Fruit fly (Drosophila melanogaster): ENCODE measurements around the gene CG43740.

Gene CG43740

DNA sequence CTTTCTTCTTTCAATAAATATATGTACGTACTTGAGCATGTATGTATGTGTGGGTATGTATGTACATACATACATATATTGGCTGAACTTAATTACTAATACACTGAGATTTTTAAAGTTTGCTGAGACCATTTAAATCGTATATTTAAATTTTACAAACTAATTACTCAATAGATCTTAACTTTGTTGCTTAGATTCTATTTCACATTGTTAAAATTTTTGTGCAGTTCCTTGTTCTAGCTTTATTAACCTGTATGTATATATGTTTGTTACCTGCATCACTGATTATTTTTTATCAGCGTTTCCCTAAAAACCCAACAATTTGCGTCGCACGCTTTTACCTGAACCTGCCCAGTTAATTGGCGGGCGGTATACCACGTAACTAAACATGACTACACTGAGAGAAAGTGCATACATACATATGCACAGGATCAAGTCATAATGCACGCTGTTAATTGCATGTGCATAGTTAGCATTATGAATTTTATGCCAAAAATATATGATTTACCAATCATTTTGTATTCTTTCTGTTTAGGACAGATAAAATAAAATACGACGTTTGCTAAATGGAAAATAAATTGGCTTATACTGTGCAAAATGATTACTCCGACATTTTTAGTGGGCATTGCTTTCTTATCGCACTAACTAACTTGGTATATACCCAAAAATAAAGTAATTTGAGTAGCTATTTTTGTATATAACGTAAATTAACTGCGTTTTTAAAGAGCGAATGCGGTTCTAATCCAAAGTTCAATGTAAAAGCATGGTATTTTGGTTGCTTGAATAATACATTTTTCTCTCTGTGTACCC is 29.3 kb downstream of the CG43740 start (continued):
- peak; percentile 32 for TF ChIP-seq Meics (GFP tag; optimal IDR thresholded peaks at IDR 0.05)
- peak; percentile 77 for TF ChIP-seq CG17361 (GFP tag; IDR thresholded peaks at IDR 0.05)
- TF ChIP-seq CG13894 (tag; optimal IDR thresholded peaks at IDR 0.05): no peak
- no peak for TF ChIP-seq CG18476 (GFP tag; optimal IDR thresholded peaks at IDR 0.05)
- peak; percentile 6 for TF ChIP-seq Mad (GFP tag; optimal IDR thresholded peaks at IDR 0.05)
- peak; percentile 33; the same call in 1 of the 3 replicates for TF ChIP-seq CG34422 (GFP tag; IDR thresholded peaks at IDR 0.05)
- peak; percentile 20 for TF ChIP-seq CG11398 (GFP tag; optimal IDR thresholded peaks at IDR 0.05)
- TF ChIP-seq CG34224 (GFP tag; IDR thresholded peaks at IDR 0.05; ENCODE audit: partially characterized antibody): no peak
- TF ChIP-seq CG16813 (GFP tag; IDR thresholded peaks at IDR 0.05; ENCODE audit: partially characterized antibody): no peak
- TF ChIP-seq NfI (GFP tag; optimal IDR thresholded peaks at IDR 0.05): no peak
- TF ChIP-seq CG13123 (GFP tag; optimal IDR thresholded peaks at IDR 0.05): no peak
- TF ChIP-seq D (optimal IDR thresholded peaks at IDR 0.05): no peak
- peak; percentile 27 for TF ChIP-seq D (GFP tag; optimal IDR thresholded peaks at IDR 0.05)
- TF ChIP-seq gfzf (GFP tag; optimal IDR thresholded peaks at IDR 0.05): no peak
- no peak for TF ChIP-seq CG8478 (optimal IDR thresholded peaks at IDR 0.05)
- peak; percentile 5 for TF ChIP-seq slp2 (GFP tag; optimal IDR thresholded peaks at IDR 0.05)
- no peak for TF ChIP-seq CG4854 (GFP tag; optimal IDR thresholded peaks at IDR 0.05)
- TF ChIP-seq Sox100B (GFP tag; optimal IDR thresholded peaks at IDR 0.05): peak; percentile 50
- TF ChIP-seq Atf-2 (GFP tag; optimal IDR thresholded peaks at IDR 0.05): peak; percentile 40
- peak; percentile 26 for TF ChIP-seq lilli (GFP tag; optimal IDR thresholded peaks at IDR 0.05)
- no peak for TF ChIP-seq Mes4 (GFP tag; optimal IDR thresholded peaks at IDR 0.05)
- no peak for TF ChIP-seq CG8089 (GFP tag; optimal IDR thresholded peaks at IDR 0.05)
- no peak for TF ChIP-seq gsb-n (tag; optimal IDR thresholded peaks at IDR 0.05)
- TF ChIP-seq YL-1 (GFP tag; optimal IDR thresholded peaks at IDR 0.05): no peak
- TF ChIP-seq ERR (GFP tag; optimal IDR thresholded peaks at IDR 0.05): no peak
- TF ChIP-seq MTF-1 (GFP tag; optimal IDR thresholded peaks at IDR 0.05; ENCODE audit: borderline replicate concordance): no peak
- TF ChIP-seq exex (tag; optimal IDR thresholded peaks at IDR 0.05): no peak
- no peak for TF ChIP-seq slou (GFP tag; optimal IDR thresholded peaks at IDR 0.05)
- TF ChIP-seq CG6689 (GFP tag; IDR thresholded peaks at IDR 0.05): 0 out of 2 replicates have a peak, but pooled peaks have one; percentile 16
- TF ChIP-seq Dp (GFP tag; optimal IDR thresholded peaks at IDR 0.05): no peak
- TF ChIP-seq Hmx (GFP tag; optimal IDR thresholded peaks at IDR 0.05): peak; percentile 13
- peak; percentile 46 for TF ChIP-seq CG4424 (GFP tag; optimal IDR thresholded peaks at IDR 0.05)
- TF ChIP-seq CTCF (GFP tag; optimal IDR thresholded peaks at IDR 0.05): no peak
- no peak for TF ChIP-seq CG43689 (GFP tag; IDR thresholded peaks at IDR 0.05)
- TF ChIP-seq nmo (GFP tag; optimal IDR thresholded peaks at IDR 0.05): peak; percentile 52
- TF ChIP-seq jing (GFP tag; optimal IDR thresholded peaks at IDR 0.05): peak; percentile 25
- TF ChIP-seq C15 (GFP tag; IDR thresholded peaks at IDR 0.05): no peak
- 0 out of 3 replicates have a peak, but pooled peaks have one; percentile 32 for TF ChIP-seq H15 (GFP tag; IDR thresholded peaks at IDR 0.05)
- peak; percentile 43 to 55 for TF ChIP-seq Pdp1 (GFP tag; optimal IDR thresholded peaks at IDR 0.05)
- TF ChIP-seq Six4 (GFP tag; optimal IDR thresholded peaks at IDR 0.05): peak; percentile 2
- TF ChIP-seq HLH54F (GFP tag; optimal IDR thresholded peaks at IDR 0.05): peak; percentile 14
- no peak for TF ChIP-seq emc (GFP tag; optimal IDR thresholded peaks at IDR 0.05)
- TF ChIP-seq CG12744 (GFP tag; optimal IDR thresholded peaks at IDR 0.05): no peak
- TF ChIP-seq ci (GFP tag; IDR thresholded peaks at IDR 0.05): no peak
- no peak for TF ChIP-seq Ada2b (GFP tag; IDR thresholded peaks at IDR 0.05)
- no peak for TF ChIP-seq CG2889 (GFP tag; IDR thresholded peaks at IDR 0.05)
- TF ChIP-seq CG3163 (GFP tag; optimal IDR thresholded peaks at IDR 0.05): peak; percentile 2
- TF ChIP-seq dysf (GFP tag; IDR thresholded peaks at IDR 0.05): 0 out of 3 replicates have a peak, but pooled peaks have one; percentile 22
- TF ChIP-seq Xbp1 (GFP tag; optimal IDR thresholded peaks at IDR 0.05): peak; percentile 41
- peak; percentile 3 for TF ChIP-seq CG2712 (tag; optimal IDR thresholded peaks at IDR 0.05)

All from whole organism, embryonic.